Worm (Caenorhabditis elegans) whole organism, early embryonic: Measurements from ENCODE around the gene fum-1.

Source experiments
- B0310.2 ChIP-seq: sonication (generic microtip); optimal IDR thresholded peaks from 2 replicates; lab custom pipeline; 2016; ENCODE audit warnings: mild to moderate bottlenecking, missing genetic modification characterization, missing compliant biosample characterization
- F13C5.2 ChIP-seq: sonication (generic microtip); optimal IDR thresholded peaks from 2 replicates; lab custom pipeline; 2017; ENCODE audit warnings: mild to moderate bottlenecking, missing genetic modification characterization, inconsistent platforms, missing compliant biosample characterization
- aly-1 ChIP-seq: sonication (generic microtip); optimal IDR thresholded peaks from 2 replicates; lab custom pipeline; 2016; ENCODE audit warnings: missing genetic modification characterization, missing compliant biosample characterization
- ama-1 ChIP-seq: fragments of 150-350 bp; optimal IDR thresholded peaks from 2 replicates; lab custom pipeline; 2014
- ceh-13 ChIP-seq: fragments of 200-800 bp; sonication (Bioruptor generic); optimal IDR thresholded peaks from 2 replicates; lab custom pipeline; 2018; ENCODE audit warnings: mild to moderate bottlenecking, missing genetic modification characterization, missing compliant biosample characterization
- ceh-36 ChIP-seq: sonication (generic microtip); optimal IDR thresholded peaks from 2 replicates; lab custom pipeline; 2016; ENCODE audit warnings: missing genetic modification characterization, inconsistent platforms, missing compliant biosample characterization
- ets-7 ChIP-seq: sonication (generic microtip); optimal IDR thresholded peaks from 2 replicates; lab custom pipeline; 2016; ENCODE audit warnings: missing genotype, missing genetic modification characterization, missing compliant biosample characterization
- flt-1 ChIP-seq: fragments of 200-800 bp; sonication (Bioruptor generic); IDR thresholded peaks from 2 replicates; pipeline ENCODE4 v1.3.6; 2022; ENCODE audit warnings: missing genetic modification characterization, missing compliant biosample characterization
- hmbx-1 ChIP-seq: sonication (generic microtip); optimal IDR thresholded peaks from 2 replicates; lab custom pipeline; 2016; ENCODE audit warnings: mild to moderate bottlenecking, missing genetic modification characterization, missing compliant biosample characterization
- hmg-4 ChIP-seq: fragments of 200-800 bp; sonication (Bioruptor generic); optimal IDR thresholded peaks from 2 replicates; lab custom pipeline; 2018; ENCODE audit warnings: mild to moderate bottlenecking, missing genetic modification characterization, missing compliant biosample characterization
- hnd-1 ChIP-seq: sonication (generic microtip); optimal IDR thresholded peaks from 2 replicates; lab custom pipeline; 2016; ENCODE audit warnings: missing genetic modification characterization, missing compliant biosample characterization
- pes-1 ChIP-seq: fragments of 200-800 bp; sonication (Bioruptor generic); IDR thresholded peaks from 2 replicates; pipeline ENCODE4 v1.3.6; 2022; ENCODE audit warnings: missing genetic modification reagents, missing genetic modification characterization, missing compliant biosample characterization
- scrt-1 ChIP-seq: fragments of 200-800 bp; sonication (Bioruptor generic); IDR thresholded peaks from 2 replicates; pipeline ENCODE4 v1.3.6; 2022; ENCODE audit warnings: missing genetic modification characterization, missing compliant biosample characterization
- sea-1 ChIP-seq: fragments of 200-800 bp; sonication (Bioruptor generic); conservative IDR thresholded peaks from 2 replicates; pipeline ENCODE4 v1.3.6; 2022; ENCODE audit warnings: missing genetic modification characterization, missing compliant biosample characterization
- tbx-11 ChIP-seq: fragments of 200-800 bp; sonication (Bioruptor generic); IDR thresholded peaks from 2 replicates; pipeline ENCODE4 v1.3.6; 2022; ENCODE audit warnings: missing genetic modification characterization, missing compliant biosample characterization
- tbx-37 ChIP-seq: fragments of 200-800 bp; sonication (Bioruptor generic); conservative IDR thresholded peaks from 2 replicates; pipeline ENCODE4 v1.3.6; 2022; ENCODE audit warnings: missing genetic modification reagents, missing genetic modification characterization, missing compliant biosample characterization
- tra-4 ChIP-seq: sonication (generic microtip); optimal IDR thresholded peaks from 2 replicates; lab custom pipeline; 2017; ENCODE audit warnings: missing genetic modification characterization, missing compliant biosample characterization

Gene fum-1

DNA sequence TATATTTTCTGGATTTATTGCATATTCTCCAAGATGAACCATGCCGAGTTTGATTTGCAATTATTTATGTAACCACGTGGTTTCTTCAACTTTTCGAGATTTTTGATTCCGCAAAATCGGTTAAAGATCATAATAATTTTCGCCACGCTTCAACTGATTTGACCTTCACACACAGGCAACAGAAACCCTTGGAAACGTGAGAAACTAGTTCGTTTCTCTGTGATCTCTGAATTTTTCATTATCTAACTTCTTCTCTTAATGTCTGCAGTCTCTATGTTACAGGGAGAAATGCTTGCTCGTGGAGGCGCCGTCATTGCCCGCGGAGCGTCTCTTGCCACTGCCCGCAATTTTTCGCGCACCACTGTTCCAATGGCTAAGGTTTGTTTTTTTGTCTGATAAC, at the start of gene fum-1:
Gene fum-1 (plus strand): TSS at position 259 of the 400 bp plus-strand sequence.
- TF ChIP-seq scrt-1 (GFP tag; lab: Robert Waterston, UW) (no peak), B0310.2 (no peak), ets-7 (tag; lab: Kevin White, UChicago) (no peak), tbx-37 (GFP tag; lab: Robert Waterston, UW) (no peak), hnd-1 (tag; lab: Kevin White, UChicago) (no peak), hmg-4 (GFP tag; lab: Kevin White, UChicago) (no peak), tbx-11 (GFP tag; lab: Robert Waterston, UW) (no peak), aly-1 (no peak), tra-4 (tag; lab: Kevin White, UChicago) (no peak), flt-1 (GFP tag; lab: Robert Waterston, UW) (no peak), sea-1 (GFP tag; lab: Robert Waterston, UW) (no peak), ceh-36 (tag; lab: Kevin White, UChicago) (no peak), ama-1 (lab: Kevin White, UChicago) (no peak), hmbx-1 (tag; lab: Kevin White, UChicago) (no peak), F13C5.2 (tag; lab: Kevin White, UChicago) (no peak), pes-1 (no peak), ceh-13 (GFP tag; lab: Kevin White, UChicago) (no peak)

DNA sequence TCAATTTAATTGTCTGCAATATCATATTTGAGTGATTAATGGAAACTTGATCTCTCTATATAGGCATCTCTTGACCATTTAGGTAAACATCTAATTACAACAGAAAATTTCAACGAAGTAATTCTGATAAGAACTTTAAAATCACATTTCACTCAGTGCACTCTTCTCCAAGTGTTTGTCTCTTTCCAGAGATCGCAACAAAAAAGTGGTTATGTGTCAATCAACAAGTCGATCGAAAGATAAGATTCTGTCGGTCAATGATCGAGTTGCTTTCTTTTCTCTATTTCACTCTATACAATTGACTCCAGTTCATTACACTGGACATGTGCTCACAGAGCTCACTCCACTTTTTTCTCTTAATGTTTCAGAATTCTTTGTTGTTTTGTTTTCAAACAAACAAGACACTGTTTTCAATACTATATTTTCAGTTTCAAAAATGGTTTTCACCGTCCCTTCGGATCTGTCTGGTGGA, 11.7 kb upstream of the fum-1 start, which contains the start of gene alh-12:
Gene alh-12 (plus strand): TSS at position 422 of the 472 bp plus-strand sequence.
- TF ChIP-seq tra-4 (tag; lab: Kevin White, UChicago) (no peak), tbx-11 (GFP tag; lab: Robert Waterston, UW) (no peak), ama-1 (lab: Kevin White, UChicago) (no peak), scrt-1 (GFP tag; lab: Robert Waterston, UW) (no peak), hnd-1 (tag; lab: Kevin White, UChicago) (no peak), sea-1 (GFP tag; lab: Robert Waterston, UW) (no peak), pes-1 (no peak), hmbx-1 (tag; lab: Kevin White, UChicago) (no peak), ceh-13 (GFP tag; lab: Kevin White, UChicago) (no peak), ets-7 (tag; lab: Kevin White, UChicago) (no peak), hmg-4 (GFP tag; lab: Kevin White, UChicago) (no peak), B0310.2 (no peak), F13C5.2 (tag; lab: Kevin White, UChicago) (no peak), aly-1 (no peak), ceh-36 (tag; lab: Kevin White, UChicago) (no peak)

DNA sequence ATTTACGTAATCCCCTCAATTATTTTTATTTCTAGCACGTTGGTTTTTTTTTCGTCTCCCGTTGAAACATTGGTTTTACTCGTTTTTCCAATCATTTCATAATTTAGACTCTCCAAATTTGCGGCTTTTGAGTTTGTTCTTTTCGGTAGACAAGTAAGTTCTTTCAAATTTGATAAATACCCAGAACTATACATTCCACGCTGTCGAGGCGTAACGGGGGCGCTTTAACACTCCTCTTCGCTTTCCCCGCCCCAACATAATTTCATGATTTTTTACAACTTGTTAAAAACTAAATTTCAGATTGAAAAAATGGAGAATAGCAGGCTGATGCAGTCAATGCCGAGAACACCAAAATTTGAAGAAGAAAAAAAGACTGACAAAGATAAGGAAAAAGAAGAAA, 8.8 kb upstream of the fum-1 start, which contains the start of gene Y69F12A.1:
Gene Y69F12A.1 (plus strand): TSS at position 301 of the 400 bp plus-strand sequence.
- TF ChIP-seq ceh-36 (tag; lab: Kevin White, UChicago) (no peak), sea-1 (GFP tag; lab: Robert Waterston, UW) (no peak), tbx-37 (GFP tag; lab: Robert Waterston, UW) (no peak), ceh-13 (GFP tag; lab: Kevin White, UChicago) (no peak), hnd-1 (tag; lab: Kevin White, UChicago) (no peak), ets-7 (tag; lab: Kevin White, UChicago) (no peak), scrt-1 (GFP tag; lab: Robert Waterston, UW) (no peak), B0310.2 (no peak), flt-1 (GFP tag; lab: Robert Waterston, UW) (no peak), ama-1 (lab: Kevin White, UChicago) (no peak)

DNA sequence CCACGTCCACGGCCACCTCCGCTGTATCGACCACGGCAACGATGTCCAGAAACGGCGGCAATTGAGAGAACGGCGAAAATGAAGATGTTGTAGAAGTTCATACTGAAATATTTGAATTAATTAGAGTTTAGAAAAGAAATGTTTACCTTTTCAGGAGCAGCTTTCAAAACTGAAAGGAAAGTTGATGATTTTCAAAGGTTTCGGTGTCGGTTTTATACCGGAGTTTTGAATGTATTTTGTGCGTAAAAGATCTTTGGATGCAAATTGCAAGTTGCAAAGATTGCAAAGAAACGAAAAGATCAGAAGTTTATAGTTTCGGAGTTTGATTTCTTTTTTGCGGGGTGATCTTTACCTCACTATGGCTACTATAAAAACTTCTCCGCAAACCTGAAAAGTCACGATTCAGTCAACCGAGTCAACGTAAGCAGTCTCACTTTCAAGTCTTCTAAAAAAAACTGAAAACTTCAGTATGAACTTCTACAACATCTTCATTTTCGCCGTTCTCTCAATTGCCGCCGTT, 6.5 kb upstream of the fum-1 start, which contains the start of the genes fipr-19 and fipr-18:
Gene fipr-19 (minus strand): TSS at position 101 of the 520 bp plus-strand sequence.
Gene fipr-18 (plus strand): TSS at position 470 of the 520 bp plus-strand sequence.
- TF ChIP-seq tbx-37 (GFP tag; lab: Robert Waterston, UW) (no peak), aly-1 (no peak)

DNA sequence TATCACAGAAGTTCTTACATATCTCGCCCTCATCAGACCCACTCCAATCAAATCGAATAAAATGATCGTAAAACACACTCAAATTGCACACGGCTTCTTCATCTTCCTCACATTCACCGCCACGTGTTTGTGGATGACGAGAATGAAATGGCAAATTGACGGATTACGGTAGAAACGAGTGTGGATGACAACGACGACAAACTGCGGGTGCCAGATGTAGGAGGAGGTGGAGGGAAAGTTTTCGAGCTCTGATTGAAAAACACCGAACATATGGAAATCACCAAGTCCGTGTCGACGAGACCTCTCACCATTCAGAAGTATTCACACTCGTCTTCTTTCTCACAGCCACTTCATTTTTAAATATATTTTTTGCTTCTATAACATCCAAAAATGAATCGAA, 5.4 kb upstream of the fum-1 start, which contains the start of gene mls-1:
Gene mls-1 (plus strand): TSS at position 324 of the 400 bp plus-strand sequence.
- TF ChIP-seq aly-1, result no peak
- no peak for TF ChIP-seq hmg-4 (GFP tag; lab: Kevin White, UChicago)
- TF ChIP-seq tbx-37 (GFP tag; lab: Robert Waterston, UW), result no peak
- TF ChIP-seq ama-1 (lab: Kevin White, UChicago), result no peak
- no peak for TF ChIP-seq tra-4 (tag; lab: Kevin White, UChicago)
- TF ChIP-seq B0310.2, result no peak
- no peak for TF ChIP-seq pes-1
- no peak for TF ChIP-seq hnd-1 (tag; lab: Kevin White, UChicago)

DNA sequence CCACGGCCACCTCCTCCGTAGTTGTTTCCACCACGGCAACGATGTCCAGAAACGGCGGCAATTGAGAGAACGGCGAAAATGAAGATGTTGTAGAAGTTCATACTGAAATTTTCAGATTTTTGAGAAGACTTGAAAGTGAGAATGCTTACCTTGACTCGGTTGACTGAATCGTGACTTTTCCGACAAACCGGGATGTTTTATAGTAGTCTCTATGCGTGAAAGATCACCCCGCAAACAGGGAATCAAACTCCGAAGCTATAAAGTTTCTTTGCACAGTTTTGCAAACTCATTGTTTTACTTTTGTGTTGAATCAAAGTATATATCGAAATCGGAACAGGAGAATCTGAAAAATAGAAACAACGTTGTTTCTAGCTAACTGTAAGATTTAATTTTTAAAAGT, 3.1 kb upstream of the fum-1 start, which contains the start of gene fipr-20:
Gene fipr-20 (minus strand): TSS at position 101 of the 400 bp plus-strand sequence.
- TF ChIP-seq F13C5.2 (tag; lab: Kevin White, UChicago) (no peak), flt-1 (GFP tag; lab: Robert Waterston, UW) (no peak), hnd-1 (tag; lab: Kevin White, UChicago) (no peak), tbx-11 (GFP tag; lab: Robert Waterston, UW) (no peak), ets-7 (tag; lab: Kevin White, UChicago) (no peak)

DNA sequence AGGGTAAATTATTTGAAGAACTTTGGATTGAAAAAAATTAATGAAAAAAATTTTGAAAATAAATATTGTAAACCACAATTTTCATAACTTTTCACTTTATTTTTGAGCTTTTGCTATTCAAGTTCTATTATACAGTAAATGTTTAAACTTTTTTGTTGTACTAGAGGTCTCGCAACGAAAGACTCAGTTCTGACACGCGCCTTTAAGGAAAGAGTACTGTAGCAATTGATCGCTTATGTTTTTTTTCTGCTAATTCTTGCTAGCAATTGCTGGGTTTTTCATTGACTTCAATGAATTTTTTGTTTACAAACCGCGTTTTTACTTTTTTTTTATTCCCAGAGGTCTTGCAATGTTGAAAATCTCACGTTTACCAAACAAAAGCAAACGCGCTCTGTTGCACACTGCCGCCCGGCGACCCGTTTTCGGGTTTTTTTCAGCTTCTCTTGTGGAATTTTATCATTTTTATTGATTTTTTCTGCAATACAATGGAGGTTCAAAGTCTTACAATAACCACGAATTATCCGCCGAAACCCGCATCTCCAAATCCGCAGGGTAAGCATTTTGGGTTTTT, 1.9 kb upstream of the fum-1 start, which contains the start of gene H14A12.3:
Gene H14A12.3 (plus strand): TSS at position 360 of the 571 bp plus-strand sequence.
- TF ChIP-seq ets-7 (tag; lab: Kevin White, UChicago) (no peak), sea-1 (GFP tag; lab: Robert Waterston, UW) (no peak), scrt-1 (GFP tag; lab: Robert Waterston, UW) (no peak), hmbx-1 (tag; lab: Kevin White, UChicago) (no peak), aly-1 (no peak), flt-1 (GFP tag; lab: Robert Waterston, UW) (no peak), ceh-36 (tag; lab: Kevin White, UChicago) (no peak), hmg-4 (GFP tag; lab: Kevin White, UChicago) (no peak), tbx-37 (GFP tag; lab: Robert Waterston, UW) (no peak), tbx-11 (GFP tag; lab: Robert Waterston, UW) (no peak), ceh-13 (GFP tag; lab: Kevin White, UChicago) (no peak), B0310.2 (no peak), pes-1 (no peak), F13C5.2 (tag; lab: Kevin White, UChicago) (no peak), hnd-1 (tag; lab: Kevin White, UChicago) (no peak), ama-1 (lab: Kevin White, UChicago) (no peak)
